Comparison of ENCODE assay signal across 5 fruit fly cellular contexts in the genomic region with DNA sequence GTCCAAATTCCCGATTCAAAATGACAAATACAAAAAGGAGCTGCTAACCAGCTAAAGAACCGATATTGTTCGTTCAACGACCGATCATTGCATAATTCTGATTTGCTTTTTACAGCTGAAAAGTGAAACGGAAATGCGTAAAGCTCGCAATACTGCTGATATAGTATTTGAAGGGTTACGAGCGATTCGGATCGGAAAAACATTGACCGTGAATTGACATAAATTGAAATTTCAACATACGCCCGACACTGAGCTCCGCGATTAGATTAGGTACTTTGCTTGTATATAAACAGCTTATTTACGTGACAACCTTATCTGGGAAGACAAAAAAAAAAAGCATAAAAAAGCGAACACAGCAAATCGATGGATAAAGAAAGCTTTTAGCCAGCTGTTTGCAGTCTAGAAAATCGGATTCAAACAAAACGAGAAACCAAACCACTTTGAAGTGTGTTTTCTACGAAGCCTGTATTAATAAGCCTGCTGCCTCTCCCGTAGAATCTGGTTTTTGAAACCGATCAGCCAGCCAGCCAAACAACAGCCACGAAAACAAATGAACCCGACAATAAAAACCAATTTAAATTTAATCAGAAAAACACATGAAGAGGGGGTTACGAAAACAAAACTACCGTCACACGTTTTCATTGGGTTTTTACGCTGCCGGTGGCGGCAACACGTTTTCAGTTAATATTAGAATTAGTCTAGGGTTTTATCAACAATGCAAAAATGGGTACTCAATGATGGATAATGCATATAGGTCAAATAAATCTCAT.
A peak's percentile ranks its signal among the peaks of the same experiment; 100 is the strongest.
TF ChIP-seq lines count a peak whose summit lies in the region.

No protein-coding gene starts in this region.

- TF ChIP-seq CTCF in whole organism, embryonic (GFP tag; optimal IDR thresholded peaks at IDR 0.05; lab: Kevin White, UChicago) = no peak

TF ChIP-seq in whole organism, adult, 20 proteins besides CTCF, POLR2A, EP300 and RAD21 (continues in another document):
- TF ChIP-seq CG5204 (GFP tag; optimal IDR thresholded peaks at IDR 0.05; lab: Kevin White, UChicago) = no peak
- no peak for TF ChIP-seq Mnt (GFP tag; optimal IDR thresholded peaks at IDR 0.05; lab: Kevin White, UChicago)
- TF ChIP-seq Crg-1 (GFP tag; optimal IDR thresholded peaks at IDR 0.05; lab: Kevin White, UChicago) = no peak
- peak; percentile 26 for TF ChIP-seq kay (GFP tag; lab: Kevin White, UChicago; ENCODE audit: borderline replicate concordance)
- TF ChIP-seq CG11617 (GFP tag; optimal IDR thresholded peaks at IDR 0.05; lab: Kevin White, UChicago) = no peak
- no peak for TF ChIP-seq toe (GFP tag; optimal IDR thresholded peaks at IDR 0.05; lab: Kevin White, UChicago)
- peak in 1 of 2 experiments; percentile 59 for TF ChIP-seq cnc (optimal IDR thresholded peaks at IDR 0.05; lab: Kevin White, UChicago)
- TF ChIP-seq cic (GFP tag; optimal IDR thresholded peaks at IDR 0.05; lab: Kevin White, UChicago) = peak; percentile 58
- no peak for TF ChIP-seq pad (GFP tag; optimal IDR thresholded peaks at IDR 0.05; lab: Kevin White, UChicago)
- peak; percentile 38 for TF ChIP-seq CG12768 (GFP tag; optimal IDR thresholded peaks at IDR 0.05; lab: Kevin White, UChicago)
- TF ChIP-seq CG33017 (tag; optimal IDR thresholded peaks at IDR 0.05; lab: Kevin White, UChicago) = no peak
- no peak for TF ChIP-seq bab1 (GFP tag; optimal IDR thresholded peaks at IDR 0.05; lab: Kevin White, UChicago)
- no peak for TF ChIP-seq Clk (GFP tag; optimal IDR thresholded peaks at IDR 0.05; lab: Kevin White, UChicago)
- peak; percentile 15 for TF ChIP-seq tj (GFP tag; optimal IDR thresholded peaks at IDR 0.05; lab: Kevin White, UChicago)
- TF ChIP-seq CG1620 (GFP tag; optimal IDR thresholded peaks at IDR 0.05; lab: Kevin White, UChicago) = no peak
- TF ChIP-seq CG7101 (tag; optimal IDR thresholded peaks at IDR 0.05; lab: Kevin White, UChicago) = no peak
- no peak for TF ChIP-seq ovo (GFP tag; optimal IDR thresholded peaks at IDR 0.05; lab: Kevin White, UChicago)

TF ChIP-seq in whole organism, embryonic, 481 proteins besides CTCF, POLR2A, EP300 and RAD21 (continues in another document):
- 0 out of 2 replicates have a peak, but pooled peaks have one; percentile 28 for TF ChIP-seq vvl (GFP tag; IDR thresholded peaks at IDR 0.05; lab: Robert Waterston, UW)
- peak; percentile 28 for TF ChIP-seq CG18599 (GFP tag; optimal IDR thresholded peaks at IDR 0.05; lab: Kevin White, UChicago)
- TF ChIP-seq Med (GFP tag; lab: Kevin White, UChicago) = peak; percentile 39
- TF ChIP-seq fd96Cb (tag; optimal IDR thresholded peaks at IDR 0.05; lab: Kevin White, UChicago) = no peak
- peak; percentile 30 for TF ChIP-seq HmgZ (tag; optimal IDR thresholded peaks at IDR 0.05; lab: Kevin White, UChicago)
- no peak for TF ChIP-seq Dip2 (GFP tag; IDR thresholded peaks at IDR 0.05; lab: Robert Waterston, UW)
- peak; percentile 79 for TF ChIP-seq exex (tag; optimal IDR thresholded peaks at IDR 0.05; lab: Kevin White, UChicago)
- TF ChIP-seq gce (GFP tag; IDR thresholded peaks at IDR 0.05; lab: Robert Waterston, UW) = no peak
- TF ChIP-seq chinmo (GFP tag; IDR thresholded peaks at IDR 0.05; lab: Robert Waterston, UW; ENCODE audit: partially characterized antibody) = peak; percentile 79; the same call in 2 of the 4 replicates
- peak; percentile 40 for TF ChIP-seq sqz (GFP tag; optimal IDR thresholded peaks at IDR 0.05; lab: Kevin White, UChicago)
- TF ChIP-seq GATAe (GFP tag; conservative IDR thresholded peaks at IDR 0.05; lab: Robert Waterston, UW) = peak; percentile 32; the same call in 1 of the 2 replicates
- peak; percentile 90 for TF ChIP-seq mirr (GFP tag; optimal IDR thresholded peaks at IDR 0.05; lab: Kevin White, UChicago)
- no peak for TF ChIP-seq ci (GFP tag; IDR thresholded peaks at IDR 0.05; lab: Robert Waterston, UW)
- peak; percentile 68 for TF ChIP-seq CG10543 (GFP tag; optimal IDR thresholded peaks at IDR 0.05; lab: Kevin White, UChicago)
- TF ChIP-seq Vsx1 (GFP tag; optimal IDR thresholded peaks at IDR 0.05; lab: Kevin White, UChicago) = no peak
- no peak for TF ChIP-seq CG12155 (GFP tag; optimal IDR thresholded peaks at IDR 0.05; lab: Kevin White, UChicago)

TF ChIP-seq in whole organism, prepupa, 60 proteins besides CTCF, POLR2A, EP300 and RAD21:
- no peak for TF ChIP-seq CG8632 (GFP tag; optimal IDR thresholded peaks at IDR 0.05; lab: Kevin White, UChicago)
- no peak for TF ChIP-seq CG10669 (GFP tag; optimal IDR thresholded peaks at IDR 0.05; lab: Kevin White, UChicago)
- peak; percentile 36 for TF ChIP-seq Eip78C (GFP tag; lab: Kevin White, UChicago)
- no peak for TF ChIP-seq svp (GFP tag; lab: Kevin White, UChicago)
- TF ChIP-seq esn (GFP tag; optimal IDR thresholded peaks at IDR 0.05; lab: Kevin White, UChicago) = no peak
- no peak for TF ChIP-seq CG8319 (GFP tag; optimal IDR thresholded peaks at IDR 0.05; lab: Kevin White, UChicago)
- peak; percentile 98 for TF ChIP-seq vri (GFP tag; optimal IDR thresholded peaks at IDR 0.05; lab: Kevin White, UChicago)
- TF ChIP-seq ss (GFP tag; optimal IDR thresholded peaks at IDR 0.05; lab: Kevin White, UChicago) = no peak
- TF ChIP-seq topi (GFP tag; optimal IDR thresholded peaks at IDR 0.05; lab: Kevin White, UChicago) = no peak
- TF ChIP-seq CG31627 (GFP tag; optimal IDR thresholded peaks at IDR 0.05; lab: Kevin White, UChicago) = no peak
- no peak for TF ChIP-seq CG10631 (GFP tag; optimal IDR thresholded peaks at IDR 0.05; lab: Kevin White, UChicago)
- no peak for TF ChIP-seq Eip75B (GFP tag; optimal IDR thresholded peaks at IDR 0.05; lab: Kevin White, UChicago)
- peak; percentile 80 for TF ChIP-seq Eip93F (GFP tag; optimal IDR thresholded peaks at IDR 0.05; lab: Kevin White, UChicago)
- no peak for TF ChIP-seq Sox102F (GFP tag; optimal IDR thresholded peaks at IDR 0.05; lab: Kevin White, UChicago)
- no peak for TF ChIP-seq Hr39 (GFP tag; optimal IDR thresholded peaks at IDR 0.05; lab: Kevin White, UChicago)

TF ChIP-seq in whole organism, pupa, 21 proteins besides CTCF, POLR2A, EP300 and RAD21:
- TF ChIP-seq CG12605 (GFP tag; IDR thresholded peaks at IDR 0.05; lab: Robert Waterston, UW) (no peak), EcR (GFP tag; optimal IDR thresholded peaks at IDR 0.05; lab: Kevin White, UChicago) (peak; percentile 39)
TF ChIP-seq in whole organism, pupa: peak in this region for 1.

TF ChIP-seq in whole organism, wandering third instar larva, 38 proteins besides CTCF, POLR2A, EP300 and RAD21:
- TF ChIP-seq Rel (GFP tag; optimal IDR thresholded peaks at IDR 0.05; lab: Kevin White, UChicago) = no peak
- TF ChIP-seq Rel (tag; optimal IDR thresholded peaks at IDR 0.05; lab: Kevin White, UChicago) = peak; percentile 71
- TF ChIP-seq sv (GFP tag; optimal IDR thresholded peaks at IDR 0.05; lab: Kevin White, UChicago) = no peak
